Worm (Caenorhabditis elegans): ENCODE measurements around the gene trpl-2.

Gene trpl-2

DNA sequence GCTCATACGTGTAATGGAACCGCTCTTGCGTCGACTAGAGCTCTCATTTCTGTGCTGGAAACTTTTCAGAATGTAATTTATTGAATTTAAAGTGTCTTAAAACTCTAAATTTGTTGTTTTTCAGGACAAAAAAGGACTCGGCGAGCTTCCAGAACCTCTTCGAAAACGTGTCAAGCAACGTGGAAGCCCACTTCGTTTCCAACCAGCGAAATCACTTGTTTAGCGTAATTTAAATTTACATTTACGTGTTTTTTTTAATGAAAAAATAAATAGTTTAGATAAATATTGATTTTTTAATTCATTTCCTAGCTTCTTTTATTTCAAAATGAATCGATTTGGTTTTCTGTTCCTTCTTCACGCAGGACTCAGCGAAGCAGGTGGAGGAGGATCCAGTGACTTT lies 33.2 kb downstream of the trpl-2 start, which contains the start of gene F55F10.3:
Gene F55F10.3 (plus strand): TSS at position 301 of the 400 bp plus-strand sequence.
- no peak for TF ChIP-seq dao-5 (tag; optimal IDR thresholded peaks at IDR 0.05)
- no peak for TF ChIP-seq him-1 (tag; optimal IDR thresholded peaks at IDR 0.05)
- no peak for TF ChIP-seq W03F9.2 (tag; optimal IDR thresholded peaks at IDR 0.05)

- peak; percentile 67 for TF ChIP-seq W03F9.2 (tag; optimal IDR thresholded peaks at IDR 0.05)
- TF ChIP-seq dao-5 (tag; optimal IDR thresholded peaks at IDR 0.05), result no peak
- no peak for TF ChIP-seq him-1 (tag; optimal IDR thresholded peaks at IDR 0.05)
These were observed 34.0 kb downstream of the trpl-2 start, which contains the start of gene F55F10.1 for ce11 chrIV:4360497-4360896. Gene F55F10.1, plus strand, starts transcription at chrIV:4360837.

DNA sequence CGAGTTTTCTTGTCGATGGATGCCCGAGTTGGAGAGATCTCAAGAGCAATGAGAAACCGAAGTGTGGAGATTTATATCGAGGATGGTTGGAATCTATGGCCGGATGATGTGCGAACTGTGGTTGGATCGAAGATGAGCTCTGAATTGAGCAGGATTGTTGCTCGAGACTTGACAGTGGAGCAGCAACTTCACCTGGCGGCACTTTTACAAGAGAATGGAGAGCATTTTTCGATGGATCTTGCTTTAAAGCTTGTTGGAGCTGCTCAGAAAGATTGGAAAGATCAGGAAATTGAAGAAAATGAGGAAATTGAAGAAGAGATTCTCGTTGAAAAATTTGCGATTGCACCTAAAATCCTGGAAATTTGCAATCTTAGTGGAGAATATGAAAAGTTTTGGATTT lies 42.7 kb downstream of the trpl-2 start:
- no peak for TF ChIP-seq dao-5 (tag; optimal IDR thresholded peaks at IDR 0.05)
- no peak for TF ChIP-seq him-1 (tag; optimal IDR thresholded peaks at IDR 0.05)
- TF ChIP-seq W03F9.2 (tag; optimal IDR thresholded peaks at IDR 0.05), result no peak
